Fruit fly (Drosophila melanogaster) whole organism, embryonic: Measurements from ENCODE around the gene Snup.

Source experiments
- Antp ChIP-seq: fragments of 200-800 bp; sonication (Bioruptor generic); optimal IDR thresholded peaks from 3 replicates; lab custom pipeline; 2016; ENCODE audit warnings: missing biosample characterization, missing genetic modification characterization
- B-H1 ChIP-seq: fragments of 200-800 bp; sonication (Bioruptor generic); IDR thresholded peaks from 3 replicates; pipeline ENCODE4 v1.3.6; 2022; ENCODE audit warnings: missing biosample characterization, missing genetic modification characterization
- CG13287 ChIP-seq: fragments of 200-800 bp; sonication (Bioruptor generic); IDR thresholded peaks from 2 replicates; pipeline ENCODE4 v1.3.6; 2022; ENCODE audit warnings: missing biosample characterization, missing genetic modification characterization; ENCODE audit not compliant: partially characterized antibody
- CG14014 ChIP-seq: fragments of 200-800 bp; sonication (Bioruptor generic); IDR thresholded peaks from 2 replicates; pipeline ENCODE4 v1.3.6; 2022; ENCODE audit warnings: missing biosample characterization, missing genetic modification characterization
- CG14050 ChIP-seq: fragments of 200-800 bp; sonication (Bioruptor generic); IDR thresholded peaks from 3 replicates; pipeline ENCODE4 v1.3.6; 2022; ENCODE audit warnings: missing biosample characterization, missing genetic modification characterization
- CG14965 ChIP-seq: fragments of 200-800 bp; sonication (Bioruptor generic); optimal IDR thresholded peaks from 2 replicates; lab custom pipeline; 2016; ENCODE audit warnings: missing biosample characterization, missing genetic modification characterization, borderline replicate concordance
- CG15073 ChIP-seq: fragments of 200-800 bp; sonication (Bioruptor generic); optimal IDR thresholded peaks from 2 replicates; lab custom pipeline; 2016; ENCODE audit warnings: missing biosample characterization, missing genetic modification characterization
- CG15479 ChIP-seq: fragments of 200-800 bp; sonication (Bioruptor generic); optimal IDR thresholded peaks from 3 replicates; lab custom pipeline; 2019; ENCODE audit warnings: missing biosample characterization, mild to moderate bottlenecking, missing genetic modification characterization, moderate library complexity
- CG2202 ChIP-seq: fragments of 200-800 bp; sonication (Bioruptor generic); optimal IDR thresholded peaks from 2 replicates; lab custom pipeline; 2018; ENCODE audit warnings: missing biosample characterization, mild to moderate bottlenecking, missing genetic modification characterization
- CG2889 ChIP-seq: fragments of 200-800 bp; sonication (Bioruptor generic); IDR thresholded peaks from 3 replicates; pipeline ENCODE4 v1.3.6; 2022; ENCODE audit warnings: missing biosample characterization, missing genetic modification characterization
- CG4360 ChIP-seq: fragments of 200-800 bp; sonication (Bioruptor generic); IDR thresholded peaks from 2 replicates; pipeline ENCODE4 v1.3.6; 2022; ENCODE audit warnings: missing biosample characterization, missing genetic modification characterization
- CG6175 ChIP-seq: fragments of 200-800 bp; sonication (Bioruptor generic); IDR thresholded peaks from 3 replicates; pipeline ENCODE4 v1.3.6; 2022; ENCODE audit warnings: missing biosample characterization, missing genetic modification characterization
- CG6689 ChIP-seq: fragments of 200-800 bp; sonication (Bioruptor generic); IDR thresholded peaks from 2 replicates; pipeline ENCODE4 v1.3.6; 2022; ENCODE audit warnings: missing biosample characterization, missing genetic modification characterization
- CG6765 ChIP-seq: fragments of 200-800 bp; sonication (Bioruptor generic); optimal IDR thresholded peaks from 3 replicates; lab custom pipeline; 2017; ENCODE audit warnings: missing biosample characterization, mild to moderate bottlenecking, missing genetic modification characterization
- CG7745 ChIP-seq: fragments of 200-800 bp; sonication (Bioruptor generic); optimal IDR thresholded peaks from 2 replicates; lab custom pipeline; 2018; ENCODE audit warnings: missing biosample characterization, mild to moderate bottlenecking, missing genetic modification characterization, moderate library complexity
- CG8089 ChIP-seq: fragments of 200-800 bp; sonication (Bioruptor generic); optimal IDR thresholded peaks from 3 replicates; lab custom pipeline; 2016; ENCODE audit warnings: missing biosample characterization, missing genetic modification characterization
- CG9437 ChIP-seq: fragments of 200-800 bp; sonication (Bioruptor generic); optimal IDR thresholded peaks from 2 replicates; lab custom pipeline; 2018; ENCODE audit warnings: missing biosample characterization, mild to moderate bottlenecking, missing genetic modification characterization
- D ChIP-seq, 2 experiments: fragments of 200-800 bp in 1 of 2; fragments of >200 bp in 1 of 2; sonication (Bioruptor generic) in 1 of 2; optimal IDR thresholded peaks; 2 replicates in 1 of 2; 3 replicates in 1 of 2; lab custom pipeline; 2017; ENCODE audit warnings: mild to moderate bottlenecking in 1 of 2, missing biosample characterization in 1 of 2, missing genetic modification characterization in 1 of 2, missing genetic modification reagents in 1 of 2
- D19B ChIP-seq: fragments of 200-800 bp; sonication (Bioruptor generic); optimal IDR thresholded peaks from 2 replicates; lab custom pipeline; 2017; ENCODE audit warnings: missing biosample characterization, mild to moderate bottlenecking, missing genetic modification characterization
- E2f2 ChIP-seq: fragments of 200-800 bp; sonication (Bioruptor generic); IDR thresholded peaks from 2 replicates; pipeline ENCODE4 v1.3.6; 2022; ENCODE audit warnings: missing biosample characterization, missing genetic modification characterization
- Hmr ChIP-seq: fragments of 200-800 bp; sonication (Bioruptor generic); optimal IDR thresholded peaks from 3 replicates; lab custom pipeline; 2017; ENCODE audit warnings: mild to moderate bottlenecking, missing biosample characterization, missing genetic modification reagents, missing genetic modification characterization
- Jarid2 ChIP-seq: fragments of 200-800 bp; sonication (Bioruptor generic); optimal IDR thresholded peaks from 3 replicates; lab custom pipeline; 2017; ENCODE audit warnings: mild to moderate bottlenecking, missing biosample characterization, missing genetic modification reagents, missing genetic modification characterization
- Lim3 ChIP-seq: fragments of 200-800 bp; sonication (Bioruptor generic); IDR thresholded peaks from 2 replicates; pipeline ENCODE4 v1.3.6; 2022; ENCODE audit warnings: missing biosample characterization, missing genetic modification characterization
- PHDP ChIP-seq: fragments of 200-800 bp; sonication (Bioruptor generic); optimal IDR thresholded peaks from 3 replicates; lab custom pipeline; 2018; ENCODE audit warnings: missing biosample characterization, mild to moderate bottlenecking, missing genetic modification characterization, moderate library complexity
- Six4 ChIP-seq: fragments of 200-800 bp; sonication (Bioruptor generic); optimal IDR thresholded peaks from 2 replicates; lab custom pipeline; 2016; ENCODE audit warnings: missing biosample characterization, missing genetic modification characterization
- aop ChIP-seq: fragments of 200-800 bp; sonication (Bioruptor generic); IDR thresholded peaks from 2 replicates; pipeline ENCODE4 v1.3.6; 2022; ENCODE audit warnings: missing biosample characterization, missing genetic modification characterization
- ap ChIP-seq: fragments of 200-800 bp; sonication (Bioruptor generic); IDR thresholded peaks from 2 replicates; pipeline ENCODE4 v1.3.6; 2022; ENCODE audit warnings: missing biosample characterization, missing genetic modification characterization
- corto ChIP-seq: fragments of 200-800 bp; sonication (Bioruptor generic); optimal IDR thresholded peaks from 2 replicates; lab custom pipeline; 2016; ENCODE audit warnings: missing biosample characterization, mild to moderate bottlenecking, missing genetic modification characterization, moderate library complexity
- emc ChIP-seq: fragments of 200-800 bp; sonication (Bioruptor generic); optimal IDR thresholded peaks from 2 replicates; lab custom pipeline; 2016; ENCODE audit warnings: missing biosample characterization, missing genetic modification characterization
- gfzf ChIP-seq: fragments of 200-800 bp; sonication (Bioruptor generic); optimal IDR thresholded peaks from 2 replicates; lab custom pipeline; 2016; ENCODE audit warnings: missing biosample characterization, mild to moderate bottlenecking, missing genetic modification characterization, moderate library complexity
- gt ChIP-seq: fragments of 200-800 bp; sonication (Bioruptor generic); IDR thresholded peaks from 2 replicates; pipeline ENCODE4 v1.3.6; 2022; ENCODE audit warnings: missing biosample characterization, missing genetic modification characterization
- h ChIP-seq: fragments of >200 bp; optimal IDR thresholded peaks from 2 replicates; lab custom pipeline; 2017
- jigr1 ChIP-seq: fragments of 200-800 bp; sonication (Bioruptor generic); IDR thresholded peaks from 3 replicates; pipeline ENCODE4 v1.3.6; 2022; ENCODE audit warnings: missing biosample characterization, missing genetic modification characterization
- jing ChIP-seq: fragments of 200-800 bp; sonication (Bioruptor generic); optimal IDR thresholded peaks from 2 replicates; lab custom pipeline; 2018; ENCODE audit warnings: missing biosample characterization, mild to moderate bottlenecking, missing genetic modification characterization
- lab ChIP-seq: fragments of 200-800 bp; sonication (Bioruptor generic); optimal IDR thresholded peaks from 3 replicates; lab custom pipeline; 2017; ENCODE audit warnings: missing biosample characterization, missing genetic modification characterization, mild to moderate bottlenecking, moderate library complexity, missing genetic modification reagents
- mirr ChIP-seq: fragments of 200-800 bp; sonication (Bioruptor generic); optimal IDR thresholded peaks from 3 replicates; lab custom pipeline; 2018; ENCODE audit warnings: missing biosample characterization, mild to moderate bottlenecking, missing genetic modification characterization
- pan ChIP-seq, 4 experiments: fragments of >200 bp in 3 of 4; fragments of 200-800 bp in 1 of 4; sonication (Bioruptor generic) in 1 of 4; optimal IDR thresholded peaks in 3 of 4; IDR thresholded peaks in 1 of 4; 2 replicates each; pipeline versions ENCODE4 v1.3.6 to Lab custom; 2017 to 2022; ENCODE audit warnings: missing biosample characterization in 2 of 4, missing genetic modification characterization in 2 of 4, mixed read lengths in 1 of 4
- phol ChIP-seq: fragments of 200-800 bp; sonication (Bioruptor generic); optimal IDR thresholded peaks from 3 replicates; lab custom pipeline; 2018; ENCODE audit warnings: missing biosample characterization, mild to moderate bottlenecking, missing genetic modification characterization, moderate library complexity
- rib ChIP-seq: fragments of 200-800 bp; sonication (Bioruptor generic); IDR thresholded peaks from 2 replicates; pipeline ENCODE4 v1.3.6; 2022; ENCODE audit warnings: missing biosample characterization, missing genetic modification characterization
- sd ChIP-seq: fragments of 200-800 bp; sonication (Bioruptor generic); optimal IDR thresholded peaks from 3 replicates; lab custom pipeline; 2018; ENCODE audit warnings: missing biosample characterization, mild to moderate bottlenecking, missing genetic modification characterization, moderate library complexity
- shn ChIP-seq: fragments of 200-800 bp; sonication (Bioruptor generic); optimal IDR thresholded peaks from 3 replicates; lab custom pipeline; 2016; ENCODE audit warnings: missing biosample characterization, missing genetic modification characterization
- sna ChIP-seq: fragments of 200-800 bp; sonication (Bioruptor generic); IDR thresholded peaks from 2 replicates; pipeline ENCODE4 v1.3.6; 2022; ENCODE audit warnings: missing biosample characterization, missing genetic modification characterization; ENCODE audit not compliant: partially characterized antibody
- tna ChIP-seq: fragments of 200-800 bp; sonication (Bioruptor generic); IDR thresholded peaks from 2 replicates; pipeline ENCODE4 v1.3.6; 2022; ENCODE audit warnings: missing biosample characterization, missing genetic modification characterization; ENCODE audit not compliant: partially characterized antibody
- wek ChIP-seq: fragments of 200-800 bp; sonication (Bioruptor generic); optimal IDR thresholded peaks from 3 replicates; lab custom pipeline; 2018; ENCODE audit warnings: missing biosample characterization, mild to moderate bottlenecking, missing genetic modification characterization, moderate library complexity
- zf30C ChIP-seq: fragments of 200-800 bp; sonication (Bioruptor generic); optimal IDR thresholded peaks from 3 replicates; lab custom pipeline; 2018; ENCODE audit warnings: missing biosample characterization, mild to moderate bottlenecking, missing genetic modification characterization
- zfh1 ChIP-seq: fragments of 200-800 bp; sonication (Bioruptor generic); IDR thresholded peaks from 3 replicates; pipeline ENCODE4 v1.3.6; 2022; ENCODE audit warnings: missing biosample characterization, missing genetic modification characterization
- zfh2 ChIP-seq: fragments of 200-800 bp; sonication (Bioruptor generic); optimal IDR thresholded peaks from 2 replicates; lab custom pipeline; 2016; ENCODE audit warnings: missing biosample characterization, missing genetic modification characterization

Snup gene

DNA sequence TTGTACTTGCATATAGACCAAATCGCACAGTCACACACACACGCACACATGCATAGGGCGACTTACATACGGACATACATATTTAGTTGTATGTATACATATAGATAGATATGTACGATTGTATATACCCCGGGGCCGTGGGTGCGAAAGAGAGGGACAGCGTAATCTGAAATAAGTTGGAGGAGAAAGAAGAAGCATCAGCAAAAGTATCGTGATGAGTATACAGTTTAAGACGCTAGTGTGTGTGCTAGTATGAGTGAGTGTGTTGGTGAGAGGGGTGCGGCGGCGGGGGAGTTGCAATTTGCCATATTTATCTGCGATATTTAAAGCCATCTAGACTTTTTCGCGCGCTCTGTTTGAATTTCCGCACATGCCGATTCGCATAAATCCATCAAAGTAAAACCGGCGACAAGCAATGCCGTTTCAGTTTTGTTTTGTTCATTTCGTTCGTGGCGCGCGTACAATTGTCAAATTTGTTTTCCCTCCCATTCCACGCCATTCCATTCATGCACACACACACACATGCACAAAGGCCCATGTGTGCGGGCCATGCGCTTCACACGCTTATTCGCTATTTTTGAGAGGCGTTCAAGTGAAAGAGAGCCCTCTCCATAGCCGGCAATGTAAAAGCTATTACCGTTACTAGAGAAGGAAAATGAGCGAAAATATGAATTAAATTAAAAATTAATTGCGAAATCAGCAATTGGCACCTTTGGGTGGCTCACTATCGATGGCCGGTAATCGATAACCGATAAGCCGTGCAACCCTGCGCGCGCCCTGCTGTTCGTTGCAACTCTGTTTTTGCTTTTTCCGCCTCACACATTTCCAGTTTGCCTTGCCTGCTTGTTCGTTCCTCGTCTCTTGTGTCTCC lies 16.7 kb upstream of the Snup start (continued):
- TF ChIP-seq jigr1 (GFP tag; lab: Robert Waterston, UW) = no peak
- peak; percentile 86 for TF ChIP-seq zfh1 (GFP tag; lab: Robert Waterston, UW)
- TF ChIP-seq aop (GFP tag; lab: Robert Waterston, UW) = no peak
- peak; percentile 94 for TF ChIP-seq rib
- TF ChIP-seq zfh2 = peak; percentile 72
- TF ChIP-seq CG14965 (GFP tag; lab: Kevin White, UChicago) = peak; percentile 22
- no peak for TF ChIP-seq CG7745 (tag; lab: Kevin White, UChicago)
- peak; percentile 69 for TF ChIP-seq Six4 (GFP tag; lab: Kevin White, UChicago)
- TF ChIP-seq Antp (GFP tag; lab: Kevin White, UChicago) = peak; percentile 79
- TF ChIP-seq CG6765 = peak; percentile 96
- no peak for TF ChIP-seq Lim3 (GFP tag; lab: Robert Waterston, UW)
- 0 out of 2 replicates have a peak, but pooled peaks have one; percentile 20 for TF ChIP-seq ap (GFP tag; lab: Robert Waterston, UW)
- peak; percentile 92 for TF ChIP-seq Hmr
- peak; percentile 59 for TF ChIP-seq Jarid2
- TF ChIP-seq pan (optimal IDR thresholded peaks at IDR 0.05; lab: Kevin White, UChicago) = no peak
- TF ChIP-seq pan (GFP tag; optimal IDR thresholded peaks at IDR 0.05 in 1 of 2, IDR thresholded peaks at IDR 0.05 in 1 of 2) = peak in 1 of 2 experiments; percentile 80
- peak; percentile 96 for TF ChIP-seq lab
- TF ChIP-seq CG8089 (GFP tag; lab: Kevin White, UChicago) = peak; percentile 79
- peak; percentile 74 for TF ChIP-seq phol (tag; lab: Kevin White, UChicago)
- no peak for TF ChIP-seq CG15073 (GFP tag; lab: Kevin White, UChicago)
- peak; percentile 61 for TF ChIP-seq CG6689 (GFP tag; lab: Robert Waterston, UW)
- peak; percentile 41; the same call in 1 of the 2 replicates for TF ChIP-seq sna (GFP tag; lab: Robert Waterston, UW)
- TF ChIP-seq CG2889 = no peak
- peak; percentile 87 for TF ChIP-seq wek (GFP tag; lab: Kevin White, UChicago)
- TF ChIP-seq emc = peak; percentile 83
- TF ChIP-seq gfzf (GFP tag; lab: Kevin White, UChicago) = peak; percentile 32
- peak; percentile 68 for TF ChIP-seq shn (GFP tag; lab: Kevin White, UChicago)
- TF ChIP-seq CG14014 (GFP tag; lab: Robert Waterston, UW) = peak; percentile 81
- peak; percentile 64; the same call in 2 of the 3 replicates for TF ChIP-seq CG6175 (GFP tag; lab: Robert Waterston, UW)
- peak; percentile 58; the same call in 2 of the 3 replicates for TF ChIP-seq B-H1 (GFP tag; lab: Robert Waterston, UW)
- peak; percentile 63 for TF ChIP-seq tna (GFP tag; lab: Robert Waterston, UW)
- peak; percentile 75; the same call in 2 of the 3 replicates for TF ChIP-seq CG14050 (GFP tag; lab: Robert Waterston, UW)
- peak; percentile 13; the same call in 1 of the 2 replicates for TF ChIP-seq gt (GFP tag; lab: Robert Waterston, UW)
- peak; percentile 48 for TF ChIP-seq zf30C (GFP tag; lab: Kevin White, UChicago)
- TF ChIP-seq CG15479 = peak; percentile 55
- TF ChIP-seq corto = peak; percentile 82
- peak; percentile 82 for TF ChIP-seq E2f2 (GFP tag; lab: Robert Waterston, UW)
- peak; percentile 75 for TF ChIP-seq CG2202 (tag; lab: Kevin White, UChicago)
- TF ChIP-seq PHDP (tag; lab: Kevin White, UChicago) = peak; percentile 83
- peak; percentile 44; the same call in 1 of the 2 replicates for TF ChIP-seq CG4360 (GFP tag; lab: Robert Waterston, UW)
- peak; percentile 39 for TF ChIP-seq sd (tag; lab: Kevin White, UChicago)
- peak; percentile 68 for TF ChIP-seq CG9437 (GFP tag; lab: Kevin White, UChicago)
- TF ChIP-seq D19B (GFP tag; lab: Kevin White, UChicago) = peak; percentile 50
- TF ChIP-seq CG13287 (GFP tag; lab: Robert Waterston, UW) = peak; percentile 81
- no peak for TF ChIP-seq h
- TF ChIP-seq D (optimal IDR thresholded peaks at IDR 0.05; lab: Kevin White, UChicago) = no peak
- TF ChIP-seq D (GFP tag; optimal IDR thresholded peaks at IDR 0.05; lab: Kevin White, UChicago) = peak; percentile 67
- TF ChIP-seq jing (GFP tag; lab: Kevin White, UChicago) = no peak
- TF ChIP-seq mirr = peak; percentile 96
